Fruit fly (Drosophila melanogaster): ENCODE results near the gene Sptz.
A peak's percentile ranks its signal among the peaks of the same experiment; 100 is the strongest.

Sptz gene

dm6 chr3R:11402894-11403293 is 19.0 kb upstream of the Sptz start:
- no peak for TF ChIP-seq Sox15 (GFP tag; optimal IDR thresholded peaks at IDR 0.05)
- TF ChIP-seq CG6854 (GFP tag; optimal IDR thresholded peaks at IDR 0.05) = no peak
- TF ChIP-seq Sox14 (GFP tag; optimal IDR thresholded peaks at IDR 0.05) = no peak
- TF ChIP-seq Eip75B (GFP tag; optimal IDR thresholded peaks at IDR 0.05) = no peak
- no peak for TF ChIP-seq CG16779 (tag; optimal IDR thresholded peaks at IDR 0.05)
- TF ChIP-seq CG31627 (GFP tag; optimal IDR thresholded peaks at IDR 0.05) = no peak
- TF ChIP-seq CG10669 (GFP tag; optimal IDR thresholded peaks at IDR 0.05) = no peak
- no peak for TF ChIP-seq acj6 (GFP tag; optimal IDR thresholded peaks at IDR 0.05)
- no peak for TF ChIP-seq Smox (GFP tag; optimal IDR thresholded peaks at IDR 0.05)

- TF ChIP-seq dsx (GFP tag; optimal IDR thresholded peaks at IDR 0.05; ENCODE audit: poor library complexity, severe bottlenecking) = no peak
- no peak for TF ChIP-seq CG34406 (GFP tag; optimal IDR thresholded peaks at IDR 0.05)
- no peak for TF ChIP-seq lz (GFP tag; optimal IDR thresholded peaks at IDR 0.05)
- TF ChIP-seq cyc (GFP tag; optimal IDR thresholded peaks at IDR 0.05) = no peak
- no peak for TF ChIP-seq CG11762 (GFP tag; optimal IDR thresholded peaks at IDR 0.05; ENCODE audit: insufficient read depth)
- no peak for TF ChIP-seq Sox15 (GFP tag; optimal IDR thresholded peaks at IDR 0.05)
- TF ChIP-seq CG32006 (GFP tag; optimal IDR thresholded peaks at IDR 0.05) = no peak
- no peak for TF ChIP-seq CG10631 (GFP tag; optimal IDR thresholded peaks at IDR 0.05)
- no peak for TF ChIP-seq CG6163 (GFP tag; IDR thresholded peaks at IDR 0.05)
- no peak for TF ChIP-seq CG3919 (GFP tag; optimal IDR thresholded peaks at IDR 0.05)
- no peak for TF ChIP-seq CG4318 (GFP tag; optimal IDR thresholded peaks at IDR 0.05)
- TF ChIP-seq Sox102F (GFP tag; optimal IDR thresholded peaks at IDR 0.05) = no peak
- no peak for TF ChIP-seq ss (GFP tag; optimal IDR thresholded peaks at IDR 0.05)
- no peak for TF ChIP-seq CG9139 (GFP tag; optimal IDR thresholded peaks at IDR 0.05)
- TF ChIP-seq Hr39 (GFP tag; optimal IDR thresholded peaks at IDR 0.05) = no peak
- no peak for TF ChIP-seq Eip93F (GFP tag; optimal IDR thresholded peaks at IDR 0.05)
- TF ChIP-seq fkh (GFP tag; optimal IDR thresholded peaks at IDR 0.05) = no peak
- TF ChIP-seq Eip75B (GFP tag; optimal IDR thresholded peaks at IDR 0.05) = no peak
- no peak for TF ChIP-seq Hr38 (GFP tag; optimal IDR thresholded peaks at IDR 0.05)
Observed at dm6 chr3R:11407733-11408134, 14.2 kb upstream of the Sptz start, which contains the start of gene mRpL40. TSS of gene mRpL40 (plus strand) at chr3R:11407918.

- TF ChIP-seq CG3919 (GFP tag; optimal IDR thresholded peaks at IDR 0.05) (peak; percentile 85), salr (GFP tag; optimal IDR thresholded peaks at IDR 0.05) (no peak), CG6854 (GFP tag; optimal IDR thresholded peaks at IDR 0.05) (no peak), CG8119 (GFP tag; IDR thresholded peaks at IDR 0.05) (peak; percentile 85), CG1621 (tag; optimal IDR thresholded peaks at IDR 0.05) (peak; percentile 69), Sox102F (GFP tag; optimal IDR thresholded peaks at IDR 0.05) (no peak), topi (GFP tag; optimal IDR thresholded peaks at IDR 0.05) (peak; percentile 76), net (GFP tag; optimal IDR thresholded peaks at IDR 0.05) (peak; percentile 77), CG31627 (GFP tag; optimal IDR thresholded peaks at IDR 0.05) (peak; percentile 61), CG8319 (GFP tag; optimal IDR thresholded peaks at IDR 0.05) (peak; percentile 60), Eip75B (GFP tag; optimal IDR thresholded peaks at IDR 0.05) (no peak), CG15336 (GFP tag; IDR thresholded peaks at IDR 0.05) (no peak; the same call in none of the 2 replicates), fd59A (GFP tag; optimal IDR thresholded peaks at IDR 0.05) (peak; percentile 54), spab (GFP tag; optimal IDR thresholded peaks at IDR 0.05) (no peak), Sox15 (GFP tag; optimal IDR thresholded peaks at IDR 0.05) (peak; percentile 65), fkh (GFP tag; optimal IDR thresholded peaks at IDR 0.05) (no peak), dsx (GFP tag; optimal IDR thresholded peaks at IDR 0.05; ENCODE audit: poor library complexity, severe bottlenecking) (peak; percentile 86), CG11902 (GFP tag; optimal IDR thresholded peaks at IDR 0.05) (peak; percentile 62), CG16779 (tag; optimal IDR thresholded peaks at IDR 0.05) (peak; percentile 58), lz (GFP tag; optimal IDR thresholded peaks at IDR 0.05) (peak; percentile 75), CG10631 (GFP tag; optimal IDR thresholded peaks at IDR 0.05) (peak; percentile 92), CG8632 (GFP tag; optimal IDR thresholded peaks at IDR 0.05) (peak; percentile 84), Hr39 (GFP tag; optimal IDR thresholded peaks at IDR 0.05) (no peak), Hr38 (GFP tag; optimal IDR thresholded peaks at IDR 0.05) (no peak), CG4318 (GFP tag; optimal IDR thresholded peaks at IDR 0.05) (no peak), CG9139 (GFP tag; optimal IDR thresholded peaks at IDR 0.05) (peak; percentile 68), CG6808 (GFP tag; optimal IDR thresholded peaks at IDR 0.05) (no peak), svp (GFP tag) (peak; percentile 92), Hr4 (GFP tag; optimal IDR thresholded peaks at IDR 0.05) (no peak), CG6276 (GFP tag; optimal IDR thresholded peaks at IDR 0.05) (no peak), CG11294 (GFP tag; IDR thresholded peaks at IDR 0.05) (peak; percentile 82), vri (GFP tag; optimal IDR thresholded peaks at IDR 0.05) (no peak), Met (GFP tag; optimal IDR thresholded peaks at IDR 0.05) (no peak), Gug (GFP tag; IDR thresholded peaks at IDR 0.05) (peak; percentile 91), Smox (GFP tag; optimal IDR thresholded peaks at IDR 0.05) (no peak), CG32006 (GFP tag; optimal IDR thresholded peaks at IDR 0.05) (peak; percentile 87), Sox14 (GFP tag; optimal IDR thresholded peaks at IDR 0.05) (peak; percentile 63)
Observed at dm6 chr3R:11409667-11410137, 12.2 kb upstream of the Sptz start, which contains the start of the genes mgr and Irbp. TSS of gene mgr (minus strand) at chr3R:11409875. TSS of gene Irbp (plus strand) at chr3R:11410047.

All from whole organism, prepupa.